Worm (Caenorhabditis elegans): ENCODE data around the gene sel-15.

The sel-15 gene

DNA sequence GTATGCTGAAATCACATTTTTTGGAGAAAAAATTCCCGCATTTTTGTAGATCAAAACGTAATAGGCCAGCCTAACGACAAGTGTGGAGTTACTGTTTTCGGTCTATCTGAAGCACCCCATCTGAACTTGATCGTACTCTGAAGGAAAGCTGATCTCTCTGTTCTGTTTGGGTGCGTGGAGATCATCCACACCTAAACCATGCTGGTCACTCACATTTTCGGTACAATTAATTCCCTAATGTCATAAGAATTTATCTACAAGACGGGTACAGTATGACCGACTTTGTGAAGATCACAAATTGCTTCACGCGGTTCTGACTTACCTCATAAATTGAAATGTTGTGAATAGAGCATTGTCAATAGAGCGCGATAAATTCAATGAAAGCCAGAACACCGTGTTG is 46.3 kb downstream of the sel-15 start:
- TF ChIP-seq madf-3 (GFP tag; IDR thresholded peaks at IDR 0.05): no peak
- TF ChIP-seq zim-3 (tag; optimal IDR thresholded peaks at IDR 0.05): no peak
- TF ChIP-seq F33H1.4 (GFP tag; IDR thresholded peaks at IDR 0.05): no peak
- no peak for TF ChIP-seq B0019.2 (GFP tag; conservative IDR thresholded peaks at IDR 0.05)
- no peak for TF ChIP-seq rec-8 (tag; optimal IDR thresholded peaks at IDR 0.05)
- TF ChIP-seq nhr-80 (tag; optimal IDR thresholded peaks at IDR 0.05): no peak
- no peak for TF ChIP-seq K11D2.4 (GFP tag; IDR thresholded peaks at IDR 0.05)
- no peak for TF ChIP-seq Y67H2A.10 (GFP tag; conservative IDR thresholded peaks at IDR 0.05)
- TF ChIP-seq chd-7 (tag; optimal IDR thresholded peaks at IDR 0.05): no peak
- TF ChIP-seq rpc-1 (optimal IDR thresholded peaks at IDR 0.05): no peak
- TF ChIP-seq rpc-1 (tag; optimal IDR thresholded peaks at IDR 0.05): no peak
- TF ChIP-seq lin-35 (GFP tag; optimal IDR thresholded peaks at IDR 0.05): no peak
- no peak for TF ChIP-seq Y56A3A.18 (GFP tag; IDR thresholded peaks at IDR 0.05)
- no peak for TF ChIP-seq ztf-25 (GFP tag; IDR thresholded peaks at IDR 0.05)
- TF ChIP-seq fkh-3 (tag; optimal IDR thresholded peaks at IDR 0.05): no peak
- TF ChIP-seq mcd-1 (GFP tag; IDR thresholded peaks at IDR 0.05): no peak
- TF ChIP-seq F55B11.4 (tag; optimal IDR thresholded peaks at IDR 0.05; ENCODE audit: borderline replicate concordance, insufficient read depth): no peak
- TF ChIP-seq ccch-3 (GFP tag; optimal IDR thresholded peaks at IDR 0.05): no peak
- TF ChIP-seq F39B2.1 (GFP tag; IDR thresholded peaks at IDR 0.05): no peak

DNA sequence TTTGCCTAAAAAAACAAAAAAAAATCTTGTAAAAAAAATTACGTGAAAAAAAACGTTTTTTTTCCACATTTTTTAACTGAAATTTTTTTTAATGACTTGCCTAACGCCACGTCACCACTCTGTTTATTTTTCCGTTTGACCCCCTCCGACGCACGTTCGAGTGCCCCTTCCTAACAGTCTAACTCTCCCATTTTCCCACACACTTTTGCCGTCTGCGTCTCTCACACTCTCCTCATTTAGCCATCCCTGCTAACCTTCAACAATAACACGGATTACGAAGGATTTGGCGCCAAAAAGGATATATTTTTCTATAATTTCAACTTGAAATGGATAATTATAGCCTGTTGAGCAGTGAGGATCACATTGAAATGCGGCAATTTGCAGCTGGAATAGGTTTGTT is 49.0 kb downstream of the sel-15 start:
- TF ChIP-seq let-526 (GFP tag; IDR thresholded peaks at IDR 0.05): no peak
- peak in 1 of 2 experiments; percentile 45 for TF ChIP-seq let-607 (tag; optimal IDR thresholded peaks at IDR 0.05)
- TF ChIP-seq hmg-1.2 (GFP tag; IDR thresholded peaks at IDR 0.05): peak; percentile 69; the same call in 1 of the 2 replicates
- TF ChIP-seq B0035.1 (tag; optimal IDR thresholded peaks at IDR 0.05): no peak
- no peak for TF ChIP-seq F55B11.4 (tag; optimal IDR thresholded peaks at IDR 0.05; ENCODE audit: borderline replicate concordance, insufficient read depth)
- no peak for TF ChIP-seq snpc-4 (GFP tag; optimal IDR thresholded peaks at IDR 0.05)
- no peak for TF ChIP-seq snpc-4 (tag; optimal IDR thresholded peaks at IDR 0.05)
- TF ChIP-seq hlh-26 (GFP tag; conservative IDR thresholded peaks at IDR 0.05): no peak
- no peak for TF ChIP-seq ceh-91 (GFP tag; IDR thresholded peaks at IDR 0.05)
- no peak for TF ChIP-seq hmg-20 (GFP tag; IDR thresholded peaks at IDR 0.05)
- TF ChIP-seq Y53F4B.3 (GFP tag; IDR thresholded peaks at IDR 0.05): no peak
- TF ChIP-seq nhr-179 (tag; optimal IDR thresholded peaks at IDR 0.05): no peak
- TF ChIP-seq ceh-100 (GFP tag; IDR thresholded peaks at IDR 0.05): no peak
- TF ChIP-seq dox-1 (GFP tag; IDR thresholded peaks at IDR 0.05): no peak

DNA sequence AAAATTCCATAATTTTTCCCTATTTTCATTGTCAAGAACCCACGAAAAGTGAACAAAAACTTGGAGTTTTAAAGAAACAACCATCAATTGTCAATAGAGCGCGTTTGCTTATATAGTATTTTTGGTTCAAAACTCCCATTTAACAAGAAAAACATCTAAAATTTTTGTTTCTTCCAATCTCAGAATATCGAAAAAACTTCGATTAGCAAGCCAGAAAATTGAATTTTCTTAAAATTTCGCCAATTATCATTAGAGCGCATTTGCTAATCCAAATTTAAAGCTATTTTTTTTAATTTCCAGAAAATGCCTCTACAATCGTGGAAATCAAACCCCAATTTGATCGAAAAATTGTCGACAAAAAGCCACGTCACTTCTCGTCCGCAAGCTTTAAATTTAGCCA is 49.8 kb downstream of the sel-15 start, which contains the start of gene orai-1:
orai-1 (plus strand) TSS at position 301 of the 400 bp plus-strand sequence.
- TF ChIP-seq mes-4 (tag; optimal IDR thresholded peaks at IDR 0.05) (no peak), hlh-26 (GFP tag; conservative IDR thresholded peaks at IDR 0.05) (no peak), tbp1 (GFP tag; optimal IDR thresholded peaks at IDR 0.05) (no peak), attf-6 (GFP tag; IDR thresholded peaks at IDR 0.05) (no peak), zim-3 (tag; optimal IDR thresholded peaks at IDR 0.05) (no peak), snpc-3.4 (tag; optimal IDR thresholded peaks at IDR 0.05) (no peak), gei-17 (GFP tag; optimal IDR thresholded peaks at IDR 0.05) (no peak), Y95B8A.8 (GFP tag; IDR thresholded peaks at IDR 0.05) (no peak), lsy-27 (tag; optimal IDR thresholded peaks at IDR 0.05; ENCODE audit: borderline replicate concordance, insufficient read depth) (no peak), fkh-3 (tag; optimal IDR thresholded peaks at IDR 0.05) (no peak), aptf-2 (GFP tag; conservative IDR thresholded peaks at IDR 0.05) (no peak), nhr-90 (tag; optimal IDR thresholded peaks at IDR 0.05) (no peak), sptf-2 (GFP tag; optimal IDR thresholded peaks at IDR 0.05) (no peak), hmg-1.2 (GFP tag; IDR thresholded peaks at IDR 0.05) (no peak), ets-4 (GFP tag; optimal IDR thresholded peaks at IDR 0.05) (no peak), Y56A3A.18 (GFP tag; IDR thresholded peaks at IDR 0.05) (no peak), F23B12.7 (tag; optimal IDR thresholded peaks at IDR 0.05; ENCODE audit: insufficient read depth) (no peak), pbrm-1 (GFP tag; IDR thresholded peaks at IDR 0.05) (no peak)
